Worm (Caenorhabditis elegans) whole organism, L1 larva: ENCODE data around the gene bbs-5.
A peak's percentile ranks its signal among the peaks of the same experiment; 100 is the strongest.

Experiments used
- C04F5.9 ChIP-seq: sonication (generic microtip); optimal IDR thresholded peaks from 2 replicates; lab custom pipeline; 2016; ENCODE audit warnings: missing genetic modification characterization, missing compliant biosample characterization
- C16A3.4 ChIP-seq: fragments of 150-350 bp; optimal IDR thresholded peaks from 2 replicates; lab custom pipeline; 2014; ENCODE audit warnings: missing biosample characterization, missing genetic modification characterization
- C34B4.2 ChIP-seq: sonication (generic microtip); optimal IDR thresholded peaks from 2 replicates; lab custom pipeline; 2017; ENCODE audit warnings: mild to moderate bottlenecking, missing genetic modification characterization, missing compliant biosample characterization
- Y116A8C.19 ChIP-seq: sonication (generic microtip); optimal IDR thresholded peaks from 2 replicates; lab custom pipeline; 2016; ENCODE audit warnings: missing compliant biosample characterization, missing genetic modification characterization, borderline replicate concordance
- aha-1 ChIP-seq: fragments of 150-350 bp; optimal IDR thresholded peaks from 2 replicates; lab custom pipeline; 2014; ENCODE audit warnings: missing biosample characterization, missing genetic modification characterization
- alr-1 ChIP-seq: fragments of 200-800 bp; sonication (Bioruptor generic); optimal IDR thresholded peaks from 2 replicates; lab custom pipeline; 2018; ENCODE audit warnings: borderline replicate concordance, mild to moderate bottlenecking, missing genetic modification characterization, missing compliant biosample characterization
- blmp-1 ChIP-seq: fragments of 150-350 bp; optimal IDR thresholded peaks from 2 replicates; lab custom pipeline; 2014; ENCODE audit warnings: missing biosample characterization, missing genetic modification characterization
- ceh-8 ChIP-seq: fragments of 200-800 bp; sonication (Bioruptor generic); optimal IDR thresholded peaks from 2 replicates; lab custom pipeline; 2018; ENCODE audit warnings: mild to moderate bottlenecking, missing genetic modification characterization, moderate library complexity, missing compliant biosample characterization
- ces-1 ChIP-seq: fragments of 150-350 bp; optimal IDR thresholded peaks from 2 replicates; lab custom pipeline; 2014; ENCODE audit warnings: missing biosample characterization, missing genetic modification reagents, missing genetic modification characterization
- dpl-1 ChIP-seq, 3 experiments: fragments of 150-350 bp in 2 of 3; sonication (generic microtip) in 1 of 3; optimal IDR thresholded peaks; 2 replicates each; lab custom pipeline; 2014 to 2017; ENCODE audit warnings: missing biosample characterization in 3 of 3, missing genetic modification characterization in 3 of 3, missing genetic modification reagents in 3 of 3
- dsc-1 ChIP-seq: sonication (generic microtip); optimal IDR thresholded peaks from 2 replicates; lab custom pipeline; 2016; ENCODE audit warnings: mild to moderate bottlenecking, missing genetic modification characterization, missing compliant biosample characterization
- efl-1 ChIP-seq, 4 experiments: fragments of 150-350 bp; optimal IDR thresholded peaks in 3 of 4; peaks in 1 of 4; 1 replicate in 1 of 4; 2 replicates in 3 of 4; lab custom pipeline; 2014; ENCODE audit warnings: missing biosample characterization in 2 of 4, missing genetic modification characterization in 2 of 4, missing genetic modification reagents in 2 of 4
- egl-13 ChIP-seq: sonication (generic microtip); optimal IDR thresholded peaks from 2 replicates; lab custom pipeline; 2016; ENCODE audit warnings: missing genotype, missing genetic modification reagents, missing genetic modification characterization, missing compliant biosample characterization
- egl-27 ChIP-seq, 2 experiments: fragments of 150-350 bp in 1 of 2; sonication (generic microtip); optimal IDR thresholded peaks; 3 replicates each; lab custom pipeline; 2017 to 2018; ENCODE audit warnings: missing biosample characterization in 2 of 2, missing genetic modification characterization in 2 of 2, missing genetic modification reagents in 2 of 2
- elt-2 ChIP-seq: sonication (generic microtip); optimal IDR thresholded peaks from 2 replicates; lab custom pipeline; 2016; ENCODE audit warnings: missing genetic modification characterization, mild to moderate bottlenecking, inconsistent platforms, missing compliant biosample characterization, missing genetic modification reagents
- elt-3 ChIP-seq, 6 experiments: fragments of 150-350 bp in 1 of 6; sonication (generic microtip); optimal IDR thresholded peaks; 2 replicates each; lab custom pipeline; 2017 to 2018; ENCODE audit warnings: missing biosample characterization in 6 of 6, missing genetic modification characterization in 6 of 6, inconsistent platforms in 1 of 6
- fkh-10 ChIP-seq: sonication (generic microtip); optimal IDR thresholded peaks from 2 replicates; lab custom pipeline; 2017; ENCODE audit warnings: missing biosample characterization, missing genetic modification reagents, missing genetic modification characterization
- fkh-4 ChIP-seq: sonication (generic microtip); optimal IDR thresholded peaks from 2 replicates; lab custom pipeline; 2016; ENCODE audit warnings: missing compliant biosample characterization, missing genetic modification characterization, borderline replicate concordance
- grh-1 ChIP-seq: fragments of 200-800 bp; sonication (Bioruptor generic); IDR thresholded peaks from 2 replicates; pipeline ENCODE4 v1.3.6; 2022; ENCODE audit warnings: missing genetic modification reagents, missing genetic modification characterization, missing compliant biosample characterization
- hpl-2 ChIP-seq: fragments of 150-350 bp; optimal IDR thresholded peaks from 2 replicates; lab custom pipeline; 2014; ENCODE audit warnings: missing biosample characterization, missing genetic modification reagents, missing genetic modification characterization
- isw-1 ChIP-seq: fragments of 200-800 bp; sonication (Bioruptor generic); IDR thresholded peaks from 2 replicates; pipeline ENCODE4 v1.3.6; 2022; ENCODE audit warnings: missing genetic modification characterization, missing compliant biosample characterization
- lin-14 ChIP-seq: fragments of 200-800 bp; sonication (Bioruptor generic); optimal IDR thresholded peaks from 2 replicates; lab custom pipeline; 2018; ENCODE audit warnings: mild to moderate bottlenecking, missing genetic modification characterization, moderate library complexity, missing compliant biosample characterization
- lin-15B ChIP-seq: fragments of 150-350 bp; sonication (generic microtip); optimal IDR thresholded peaks from 3 replicates; lab custom pipeline; 2014; ENCODE audit warnings: missing biosample characterization, missing genetic modification characterization
- lir-3 ChIP-seq: sonication (generic microtip); optimal IDR thresholded peaks from 2 replicates; lab custom pipeline; 2016; ENCODE audit warnings: mild to moderate bottlenecking, missing genetic modification characterization, moderate library complexity, missing compliant biosample characterization; ENCODE audit not compliant: poor library complexity
- mab-9 ChIP-seq: fragments of 200-800 bp; sonication (Bioruptor generic); IDR thresholded peaks from 2 replicates; pipeline ENCODE4 v1.3.6; 2022; ENCODE audit warnings: missing genetic modification reagents, missing genetic modification characterization, missing compliant biosample characterization
- mdl-1 ChIP-seq, 2 experiments: fragments of 150-350 bp; optimal IDR thresholded peaks; 2 replicates each; lab custom pipeline; 2014 to 2017; ENCODE audit warnings: missing biosample characterization in 2 of 2, missing genetic modification characterization in 2 of 2, inconsistent platforms in 1 of 2
- mef-2 ChIP-seq: fragments of 150-350 bp; optimal IDR thresholded peaks from 2 replicates; lab custom pipeline; 2014; ENCODE audit warnings: missing biosample characterization, missing genetic modification characterization
- nhr-19 ChIP-seq: fragments of 200-800 bp; sonication (Bioruptor generic); conservative IDR thresholded peaks from 2 replicates; pipeline ENCODE4 v1.3.6; 2022; ENCODE audit warnings: missing genetic modification characterization, missing compliant biosample characterization
- nhr-20 ChIP-seq: sonication (generic microtip); optimal IDR thresholded peaks from 2 replicates; lab custom pipeline; 2016; ENCODE audit warnings: mild to moderate bottlenecking, missing genetic modification characterization, missing compliant biosample characterization
- nhr-28 ChIP-seq: fragments of 150-350 bp; optimal IDR thresholded peaks from 2 replicates; lab custom pipeline; 2014; ENCODE audit warnings: missing biosample characterization, missing genetic modification characterization
- nhr-71 ChIP-seq: sonication (generic microtip); optimal IDR thresholded peaks from 2 replicates; lab custom pipeline; 2016; ENCODE audit warnings: mild to moderate bottlenecking, missing genetic modification characterization, moderate library complexity, missing compliant biosample characterization
- nhr-76 ChIP-seq: sonication (generic microtip); optimal IDR thresholded peaks from 2 replicates; lab custom pipeline; 2017; ENCODE audit warnings: missing biosample characterization, missing genetic modification characterization
- nhr-77 ChIP-seq: fragments of 150-350 bp; optimal IDR thresholded peaks from 2 replicates; lab custom pipeline; 2014; ENCODE audit warnings: missing biosample characterization, missing genetic modification characterization
- nhr-84 ChIP-seq: sonication (generic microtip); optimal IDR thresholded peaks from 2 replicates; lab custom pipeline; 2017; ENCODE audit warnings: missing biosample characterization, missing genetic modification characterization
- nhr-85 ChIP-seq: sonication (generic microtip); peaks from one replicate; lab custom pipeline; 2016; ENCODE audit warnings: missing genetic modification characterization, inconsistent platforms, missing compliant biosample characterization
- nhr-90 ChIP-seq: sonication (generic microtip); optimal IDR thresholded peaks from 2 replicates; lab custom pipeline; 2016; ENCODE audit warnings: mild to moderate bottlenecking, missing genetic modification characterization, missing compliant biosample characterization; ENCODE audit not compliant: poor library complexity
- pag-3 ChIP-seq: sonication (generic microtip); optimal IDR thresholded peaks from 2 replicates; lab custom pipeline; 2017; ENCODE audit warnings: missing genetic modification characterization, mild to moderate bottlenecking, missing compliant biosample characterization, antibody characterized with exemption, borderline replicate concordance; ENCODE audit not compliant: insufficient read depth
- rnt-1 ChIP-seq: sonication (generic microtip); optimal IDR thresholded peaks from 2 replicates; lab custom pipeline; 2016; ENCODE audit warnings: mild to moderate bottlenecking, missing genetic modification characterization, moderate library complexity, missing compliant biosample characterization
- skn-1 ChIP-seq: fragments of 150-350 bp; optimal IDR thresholded peaks from 2 replicates; lab custom pipeline; 2014; ENCODE audit warnings: missing biosample characterization, missing genetic modification characterization
- snpc-4 ChIP-seq: fragments of 150-350 bp; optimal IDR thresholded peaks from 2 replicates; lab custom pipeline; 2014; ENCODE audit warnings: missing biosample characterization, missing genetic modification characterization
- snu-23 ChIP-seq: sonication (generic microtip); optimal IDR thresholded peaks from 2 replicates; lab custom pipeline; 2016; ENCODE audit warnings: missing genetic modification characterization, missing compliant biosample characterization
- sox-4 ChIP-seq: sonication (generic microtip); optimal IDR thresholded peaks from 2 replicates; lab custom pipeline; 2016; ENCODE audit warnings: missing genetic modification characterization, missing compliant biosample characterization
- sptf-1 ChIP-seq: fragments of 150-350 bp; optimal IDR thresholded peaks from 2 replicates; lab custom pipeline; 2014; ENCODE audit warnings: missing biosample characterization, missing genetic modification characterization
- unc-130 ChIP-seq: fragments of 150-350 bp; optimal IDR thresholded peaks from 2 replicates; lab custom pipeline; 2017; ENCODE audit warnings: missing biosample characterization, missing genetic modification characterization, inconsistent platforms
- unc-30 ChIP-seq: sonication (generic microtip); optimal IDR thresholded peaks from 2 replicates; lab custom pipeline; 2017; ENCODE audit warnings: missing biosample characterization, missing genetic modification characterization
- unc-98 ChIP-seq: fragments of 200-800 bp; sonication (Bioruptor generic); IDR thresholded peaks from 2 replicates; pipeline ENCODE4 v1.3.6; 2022; ENCODE audit warnings: missing genetic modification characterization, missing compliant biosample characterization
- zag-1 ChIP-seq: fragments of 150-350 bp; optimal IDR thresholded peaks from 2 replicates; lab custom pipeline; 2014; ENCODE audit warnings: missing biosample characterization, missing genetic modification characterization
- ztf-11 ChIP-seq, 2 experiments: sonication (generic microtip); optimal IDR thresholded peaks; 2 replicates each; lab custom pipeline; 2016 to 2017; ENCODE audit warnings: missing genetic modification characterization in 2 of 2, missing biosample characterization in 1 of 2, missing compliant biosample characterization in 1 of 2
- ztf-4 ChIP-seq: fragments of 150-350 bp; optimal IDR thresholded peaks from 2 replicates; lab custom pipeline; 2014; ENCODE audit warnings: missing biosample characterization, missing genetic modification characterization

Gene bbs-5

DNA sequence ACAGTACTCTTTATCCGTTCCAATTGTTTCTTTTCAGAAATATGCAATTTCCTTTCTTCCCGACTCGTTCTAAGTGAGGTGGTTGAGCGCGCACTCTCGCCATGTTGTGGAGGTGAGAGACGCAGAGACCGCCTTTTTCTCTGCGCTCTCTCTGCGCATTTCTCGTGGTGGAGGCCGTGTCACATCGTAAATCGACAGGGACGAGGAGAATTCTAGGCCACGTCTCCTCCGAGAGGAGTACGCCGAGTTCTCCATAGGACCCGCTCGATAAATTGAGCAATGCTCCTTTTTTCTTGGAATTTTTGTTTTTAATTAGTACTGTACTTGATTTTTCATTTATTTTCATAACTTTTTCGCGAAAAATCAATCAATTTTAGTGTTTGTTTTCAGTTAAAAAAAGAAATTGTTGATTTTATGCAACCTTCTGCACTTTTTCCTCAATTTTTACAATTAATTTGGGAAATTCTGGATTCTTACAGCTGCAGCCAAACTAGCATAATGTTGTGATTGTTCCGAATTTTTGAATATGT lies 9.3 kb upstream of the bbs-5 start, which contains the start of gene cnk-1 (continued):
- TF ChIP-seq Y116A8C.19 (tag; lab: Kevin White, UChicago) (no peak), blmp-1 (tag; lab: Kevin White, UChicago) (no peak), lin-14 (GFP tag; lab: Kevin White, UChicago) (peak; percentile 88), nhr-84 (tag; lab: Kevin White, UChicago) (no peak), lir-3 (peak; percentile 93), C34B4.2 (tag; lab: Kevin White, UChicago) (peak; percentile 20), egl-13 (tag; lab: Kevin White, UChicago) (peak; percentile 83), sox-4 (tag; lab: Kevin White, UChicago) (peak; percentile 88), snu-23 (GFP tag; lab: Kevin White, UChicago) (peak; percentile 88), nhr-85 (tag; lab: Kevin White, UChicago) (peak; percentile 90), dpl-1 (GFP tag; optimal IDR thresholded peaks at IDR 0.05; lab: Kevin White, UChicago) (peak; percentile 57 to 71 (median 65)), mdl-1 (tag; optimal IDR thresholded peaks at IDR 0.05; lab: Kevin White, UChicago) (no peak), nhr-20 (tag; lab: Kevin White, UChicago) (peak; percentile 77), unc-30 (tag; lab: Kevin White, UChicago) (no peak), unc-130 (tag; lab: Kevin White, UChicago) (no peak), dsc-1 (tag; lab: Kevin White, UChicago) (peak; percentile 87), unc-98 (peak; percentile 99), ces-1 (no peak), grh-1 (peak; percentile 96), sptf-1 (no peak), fkh-10 (GFP tag; lab: Kevin White, UChicago) (no peak), aha-1 (tag; lab: Kevin White, UChicago) (no peak), hpl-2 (GFP tag; lab: Kevin White, UChicago) (no peak), ztf-11 (tag; optimal IDR thresholded peaks at IDR 0.05; lab: Kevin White, UChicago) (peak in 1 of 2 experiments; percentile 90), snpc-4 (tag; lab: Kevin White, UChicago) (no peak), skn-1 (tag; lab: Kevin White, UChicago) (peak; percentile 16), C16A3.4 (tag; lab: Kevin White, UChicago) (no peak), elt-3 (tag; optimal IDR thresholded peaks at IDR 0.05; lab: Kevin White, UChicago) (no peak), nhr-77 (peak; percentile 50), ztf-4 (tag; lab: Kevin White, UChicago) (no peak), nhr-71 (peak; percentile 93), mab-9 (peak; percentile 99), isw-1 (peak; percentile 98), nhr-28 (tag; lab: Kevin White, UChicago) (no peak), rnt-1 (tag; lab: Kevin White, UChicago) (peak; percentile 99), zag-1 (tag; lab: Kevin White, UChicago) (no peak), nhr-76 (tag; lab: Kevin White, UChicago) (no peak), egl-27 (tag; optimal IDR thresholded peaks at IDR 0.05; lab: Kevin White, UChicago) (no peak), fkh-4 (tag; lab: Kevin White, UChicago) (peak; percentile 93), pag-3 (no peak), elt-2 (tag; lab: Kevin White, UChicago) (peak; percentile 40), C04F5.9 (tag; lab: Kevin White, UChicago) (peak; percentile 76), nhr-90 (tag; lab: Kevin White, UChicago) (peak; percentile 93), alr-1 (tag; lab: Kevin White, UChicago) (no peak), ceh-8 (peak; percentile 57), efl-1 (optimal IDR thresholded peaks at IDR 0.05; lab: Kevin White, UChicago) (peak; percentile 78 to 81), efl-1 (GFP tag; optimal IDR thresholded peaks at IDR 0.05 in 1 of 2; lab: Kevin White, UChicago) (peak; percentile 67 to 97), lin-15B (peak; percentile 83), mef-2 (tag; lab: Kevin White, UChicago) (no peak), nhr-19 (GFP tag; lab: Robert Waterston, UW) (peak; percentile 98)
